Fruit fly (Drosophila melanogaster): ENCODE data around the gene CG42238.

Gene CG42238

DNA sequence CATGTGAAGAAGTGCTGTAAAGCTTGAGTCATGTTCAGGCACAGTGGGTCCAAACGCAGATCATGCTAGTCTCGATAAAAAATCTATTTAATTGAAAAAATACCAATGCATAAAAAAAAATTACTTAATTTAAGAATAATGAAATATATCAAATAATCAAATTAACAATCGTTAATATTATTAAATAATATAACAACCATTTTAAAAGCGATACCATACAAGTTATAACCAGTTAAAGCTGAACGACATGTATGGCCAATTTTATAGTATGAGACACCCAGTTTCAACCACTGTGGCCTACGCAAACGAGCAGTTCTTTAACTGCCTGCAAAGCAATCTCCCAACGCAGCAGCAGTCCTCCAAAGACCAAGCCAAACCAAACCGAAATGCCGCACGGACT lies 46.5 kb downstream of the CG42238 start (continued):
- peak; percentile 3 for TF ChIP-seq CG13424 (tag; optimal IDR thresholded peaks at IDR 0.05)
- no peak for TF ChIP-seq CG12299 (tag; optimal IDR thresholded peaks at IDR 0.05)
- TF ChIP-seq Oli (tag; optimal IDR thresholded peaks at IDR 0.05) = no peak
- TF ChIP-seq Ssrp (tag; optimal IDR thresholded peaks at IDR 0.05) = peak; percentile 5
- no peak for TF ChIP-seq NC2β (GFP tag; optimal IDR thresholded peaks at IDR 0.05)
- no peak for TF ChIP-seq Deaf1 (tag; optimal IDR thresholded peaks at IDR 0.05)
- no peak for TF ChIP-seq nerfin-1 (tag; optimal IDR thresholded peaks at IDR 0.05)
- no peak for TF ChIP-seq Antp (GFP tag; optimal IDR thresholded peaks at IDR 0.05)
- TF ChIP-seq gsb (GFP tag; IDR thresholded peaks at IDR 0.05) = no peak
- TF ChIP-seq chif (GFP tag; optimal IDR thresholded peaks at IDR 0.05) = no peak
- TF ChIP-seq esg (GFP tag; conservative IDR thresholded peaks at IDR 0.05) = no peak
- no peak for TF ChIP-seq CG7556 (GFP tag; optimal IDR thresholded peaks at IDR 0.05)
- TF ChIP-seq btn (GFP tag; optimal IDR thresholded peaks at IDR 0.05) = no peak
- peak; percentile 15 for TF ChIP-seq CG18262 (tag; optimal IDR thresholded peaks at IDR 0.05)
- TF ChIP-seq so (GFP tag; IDR thresholded peaks at IDR 0.05) = no peak
- TF ChIP-seq fd96Cb (tag; optimal IDR thresholded peaks at IDR 0.05) = peak; percentile 4
- no peak for TF ChIP-seq corto (GFP tag; optimal IDR thresholded peaks at IDR 0.05)
- TF ChIP-seq CG15269 (tag; optimal IDR thresholded peaks at IDR 0.05) = peak; percentile 20
- TF ChIP-seq lilli (GFP tag; optimal IDR thresholded peaks at IDR 0.05) = no peak
- no peak for TF ChIP-seq fru (optimal IDR thresholded peaks at IDR 0.05)
- no peak for TF ChIP-seq Ada2b (GFP tag; IDR thresholded peaks at IDR 0.05)
- TF ChIP-seq CG9609 (GFP tag; optimal IDR thresholded peaks at IDR 0.05) = no peak
- peak; percentile 50 for TF ChIP-seq gem (tag; optimal IDR thresholded peaks at IDR 0.05)
- peak; percentile 31 for TF ChIP-seq CG10979 (tag; optimal IDR thresholded peaks at IDR 0.05)
- 0 out of 2 replicates have a peak, but pooled peaks have one; percentile 26 for TF ChIP-seq CG31441 (GFP tag; IDR thresholded peaks at IDR 0.05)
- TF ChIP-seq mld (GFP tag; IDR thresholded peaks at IDR 0.05; ENCODE audit: partially characterized antibody) = no peak
- no peak for TF ChIP-seq Atf3 (GFP tag; optimal IDR thresholded peaks at IDR 0.05)
- TF ChIP-seq Gug (GFP tag; IDR thresholded peaks at IDR 0.05) = no peak
- TF ChIP-seq CG18476 (GFP tag; optimal IDR thresholded peaks at IDR 0.05) = no peak
- no peak for TF ChIP-seq fd64A (GFP tag; optimal IDR thresholded peaks at IDR 0.05)
- no peak for TF ChIP-seq CG17912 (GFP tag; optimal IDR thresholded peaks at IDR 0.05)
- no peak for TF ChIP-seq CG2875 (GFP tag; optimal IDR thresholded peaks at IDR 0.05)
- TF ChIP-seq CG7357 (GFP tag; IDR thresholded peaks at IDR 0.05) = no peak
- TF ChIP-seq Sox100B (GFP tag; optimal IDR thresholded peaks at IDR 0.05) = peak; percentile 2
- no peak for TF ChIP-seq CG12104 (GFP tag; optimal IDR thresholded peaks at IDR 0.05)
- no peak for TF ChIP-seq nau (GFP tag; optimal IDR thresholded peaks at IDR 0.05)
- TF ChIP-seq twi (tag; optimal IDR thresholded peaks at IDR 0.05) = no peak
- no peak for TF ChIP-seq hth (optimal IDR thresholded peaks at IDR 0.05)
- no peak for TF ChIP-seq cas (GFP tag; IDR thresholded peaks at IDR 0.05)
- TF ChIP-seq z (GFP tag; IDR thresholded peaks at IDR 0.05) = no peak
- no peak for TF ChIP-seq ranshi (GFP tag; IDR thresholded peaks at IDR 0.05)
- no peak for TF ChIP-seq Blimp-1 (GFP tag; optimal IDR thresholded peaks at IDR 0.05)
- TF ChIP-seq jing (GFP tag; optimal IDR thresholded peaks at IDR 0.05) = no peak
- peak; percentile 15 for TF ChIP-seq CG15601 (tag; optimal IDR thresholded peaks at IDR 0.05)
- no peak for TF ChIP-seq CG6854 (GFP tag; optimal IDR thresholded peaks at IDR 0.05)
